Fruit fly (Drosophila melanogaster): Measurements from ENCODE around the gene CG12155.

CG12155 gene

DNA sequence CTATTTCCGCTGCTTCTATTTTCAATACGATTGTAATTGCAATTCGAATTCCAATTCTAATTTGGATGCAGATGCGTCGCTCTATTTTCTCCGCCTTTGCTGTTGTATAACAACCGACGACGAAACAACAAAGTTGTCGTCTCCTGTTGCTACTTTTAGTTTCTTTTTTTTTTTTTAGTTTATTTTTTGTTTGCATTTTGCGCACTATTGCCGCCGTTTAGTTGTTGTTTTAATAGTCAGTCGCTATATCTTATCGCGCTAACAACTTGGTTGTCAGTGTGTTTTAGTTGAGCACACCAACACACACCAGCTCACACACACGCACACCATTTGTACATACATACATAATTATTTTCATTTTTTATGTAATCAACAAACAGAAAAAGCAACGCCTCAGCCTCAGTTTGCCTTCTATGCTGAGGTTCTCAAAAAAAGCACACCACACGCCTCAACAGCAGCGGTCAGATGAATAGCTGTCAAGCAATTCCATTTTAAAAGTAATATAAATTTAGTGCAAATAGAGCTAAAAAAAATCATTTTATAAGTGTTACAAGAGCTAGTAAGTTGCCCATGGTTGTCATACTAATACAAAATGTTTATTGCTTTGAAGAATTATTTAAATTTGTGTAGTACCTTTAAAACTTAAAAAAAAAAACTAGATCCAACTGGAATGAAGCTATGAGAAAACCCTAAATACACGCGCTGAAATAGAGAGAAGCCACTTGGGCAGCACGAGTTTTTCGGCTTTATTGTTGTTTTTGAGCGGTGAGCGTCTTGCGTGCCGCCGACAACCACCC lies 27.1 kb upstream of the CG12155 start (continued):
- TF ChIP-seq CG2199 (GFP tag; IDR thresholded peaks at IDR 0.05) (no peak), hb (GFP tag; IDR thresholded peaks at IDR 0.05; ENCODE audit: partially characterized antibody) (no peak), H2.0 (GFP tag; IDR thresholded peaks at IDR 0.05) (peak; percentile 53), schlank (tag; optimal IDR thresholded peaks at IDR 0.05) (peak; percentile 48), Hr3 (GFP tag; optimal IDR thresholded peaks at IDR 0.05) (peak; percentile 50), CG7963 (GFP tag; IDR thresholded peaks at IDR 0.05; ENCODE audit: partially characterized antibody) (no peak), ara (GFP tag; IDR thresholded peaks at IDR 0.05) (no peak; the same call in 1 of the 2 replicates), peb (GFP tag; IDR thresholded peaks at IDR 0.05) (no peak), Rfx (GFP tag; IDR thresholded peaks at IDR 0.05) (peak; percentile 83), psq (GFP tag; optimal IDR thresholded peaks at IDR 0.05) (no peak), sima (GFP tag; optimal IDR thresholded peaks at IDR 0.05) (no peak), Dad (GFP tag; optimal IDR thresholded peaks at IDR 0.05) (no peak), vfl (GFP tag; optimal IDR thresholded peaks at IDR 0.05) (peak; percentile 59), CG11398 (GFP tag; optimal IDR thresholded peaks at IDR 0.05) (peak; percentile 47), corto (GFP tag; optimal IDR thresholded peaks at IDR 0.05) (no peak), lola (GFP tag; optimal IDR thresholded peaks at IDR 0.05) (peak in 1 of 3 experiments; percentile 20), sug (tag; optimal IDR thresholded peaks at IDR 0.05) (peak; percentile 74), slou (GFP tag; optimal IDR thresholded peaks at IDR 0.05) (no peak), CG31224 (GFP tag; IDR thresholded peaks at IDR 0.05) (peak; percentile 60), Atf6 (GFP tag; IDR thresholded peaks at IDR 0.05) (peak; percentile 78), CG34422 (GFP tag; IDR thresholded peaks at IDR 0.05) (peak; percentile 66; the same call in 1 of the 3 replicates), CG11504 (tag; optimal IDR thresholded peaks at IDR 0.05) (peak; percentile 64), Dref (GFP tag; IDR thresholded peaks at IDR 0.05) (no peak), Taf1 (GFP tag; IDR thresholded peaks at IDR 0.05) (peak; percentile 65), CG4424 (GFP tag; optimal IDR thresholded peaks at IDR 0.05) (peak; percentile 65), eve (GFP tag; optimal IDR thresholded peaks at IDR 0.05) (peak in 1 of 2 experiments; percentile 65), fd3F (GFP tag; optimal IDR thresholded peaks at IDR 0.05) (peak; percentile 74), sd (tag; optimal IDR thresholded peaks at IDR 0.05) (peak; percentile 66), cg (GFP tag; optimal IDR thresholded peaks at IDR 0.05) (peak; percentile 56), CG18476 (GFP tag; optimal IDR thresholded peaks at IDR 0.05) (peak; percentile 42), CG2712 (tag; optimal IDR thresholded peaks at IDR 0.05) (peak; percentile 76), disco-r (GFP tag; optimal IDR thresholded peaks at IDR 0.05) (peak; percentile 17), MTF-1 (GFP tag; optimal IDR thresholded peaks at IDR 0.05; ENCODE audit: borderline replicate concordance) (peak; percentile 21), CG6765 (GFP tag; optimal IDR thresholded peaks at IDR 0.05) (peak; percentile 63), CG3163 (GFP tag; optimal IDR thresholded peaks at IDR 0.05) (no peak), Dfd (GFP tag; optimal IDR thresholded peaks at IDR 0.05) (no peak), CG18262 (tag; optimal IDR thresholded peaks at IDR 0.05) (peak; percentile 73), HmgD (GFP tag; optimal IDR thresholded peaks at IDR 0.05) (no peak), Oli (tag; optimal IDR thresholded peaks at IDR 0.05) (peak; percentile 84), inv (GFP tag; IDR thresholded peaks at IDR 0.05; ENCODE audit: partially characterized antibody) (no peak), CG17186 (GFP tag; optimal IDR thresholded peaks at IDR 0.05) (no peak), CG18599 (GFP tag; optimal IDR thresholded peaks at IDR 0.05) (peak; percentile 92), CG4707 (GFP tag; optimal IDR thresholded peaks at IDR 0.05) (peak; percentile 10), Blimp-1 (GFP tag; optimal IDR thresholded peaks at IDR 0.05) (peak; percentile 72), CG2129 (GFP tag; IDR thresholded peaks at IDR 0.05; ENCODE audit: partially characterized antibody) (no peak), CG9932 (GFP tag; IDR thresholded peaks at IDR 0.05) (peak; percentile 76), CG16813 (GFP tag; IDR thresholded peaks at IDR 0.05; ENCODE audit: partially characterized antibody) (no peak), ems (GFP tag; optimal IDR thresholded peaks at IDR 0.05) (peak; percentile 34)

Measured in whole organism, embryonic.